Worm (Caenorhabditis elegans) whole organism, young adult: ENCODE data around the gene dhs-12.

Experiments used
- B0035.1 ChIP-seq: sonication (generic microtip); optimal IDR thresholded peaks from 2 replicates; lab custom pipeline; 2016; ENCODE audit warnings: missing genetic modification characterization, mild to moderate bottlenecking, missing compliant biosample characterization, missing genotype, missing genetic modification reagents
- C06A6.2 ChIP-seq: fragments of 200-800 bp; sonication (Bioruptor generic); conservative IDR thresholded peaks from 2 replicates; pipeline ENCODE4 v1.3.6; 2022; ENCODE audit warnings: missing genetic modification characterization, missing compliant biosample characterization
- C17E4.6 ChIP-seq: fragments of 200-800 bp; sonication (Bioruptor generic); IDR thresholded peaks from 2 replicates; pipeline ENCODE4 v1.3.6; 2022; ENCODE audit warnings: missing genetic modification reagents, missing genetic modification characterization, missing compliant biosample characterization
- D2030.7 ChIP-seq: fragments of 200-800 bp; sonication (Bioruptor generic); IDR thresholded peaks from 2 replicates; pipeline ENCODE4 v1.3.6; 2022; ENCODE audit warnings: missing genetic modification reagents, missing genetic modification characterization, missing compliant biosample characterization
- F33H1.4 ChIP-seq: fragments of 200-800 bp; sonication (Bioruptor generic); IDR thresholded peaks from 2 replicates; pipeline ENCODE4 v1.3.6; 2022; ENCODE audit warnings: missing genetic modification reagents, missing genetic modification characterization, missing compliant biosample characterization
- F55B11.4 ChIP-seq: sonication (generic microtip); optimal IDR thresholded peaks from 2 replicates; lab custom pipeline; 2016; ENCODE audit warnings: missing compliant biosample characterization, missing genetic modification characterization, borderline replicate concordance; ENCODE audit not compliant: insufficient read depth
- F57A8.1 ChIP-seq: fragments of 200-800 bp; sonication (Bioruptor generic); optimal IDR thresholded peaks from 2 replicates; lab custom pipeline; 2018; ENCODE audit warnings: mild to moderate bottlenecking, missing genetic modification characterization, moderate library complexity, missing compliant biosample characterization
- Y79H2A.3 ChIP-seq: fragments of 200-800 bp; sonication (Bioruptor generic); conservative IDR thresholded peaks from 2 replicates; pipeline ENCODE4 v1.3.6; 2022; ENCODE audit warnings: missing genetic modification reagents, missing genetic modification characterization, missing compliant biosample characterization
- Y95B8A.8 ChIP-seq: fragments of 200-800 bp; sonication (Bioruptor generic); IDR thresholded peaks from 2 replicates; pipeline ENCODE4 v1.3.6; 2022; ENCODE audit warnings: missing genetic modification reagents, missing genetic modification characterization, missing compliant biosample characterization
- ZK185.1 ChIP-seq: sonication (generic microtip); optimal IDR thresholded peaks from 2 replicates; lab custom pipeline; 2016; ENCODE audit warnings: mild to moderate bottlenecking, missing genetic modification characterization, missing compliant biosample characterization; ENCODE audit not compliant: poor library complexity, severe bottlenecking
- akir-1 ChIP-seq: fragments of 200-800 bp; sonication (Bioruptor generic); optimal IDR thresholded peaks from 2 replicates; lab custom pipeline; 2018; ENCODE audit warnings: mild to moderate bottlenecking, missing genetic modification characterization, moderate library complexity, missing compliant biosample characterization
- ama-1 ChIP-seq, 3 experiments: fragments of 150-350 bp in 1 of 3; sonication (generic microtip) in 2 of 3; optimal IDR thresholded peaks; 2 replicates each; lab custom pipeline; 2014 to 2018; ENCODE audit warnings: missing biosample characterization in 2 of 3, missing genetic modification characterization in 2 of 3, missing genetic modification reagents in 2 of 3
- aptf-3 ChIP-seq: fragments of 200-800 bp; sonication (Bioruptor generic); IDR thresholded peaks from 2 replicates; pipeline ENCODE4 v1.3.6; 2022; ENCODE audit warnings: missing genetic modification characterization, missing compliant biosample characterization
- attf-3 ChIP-seq: fragments of 200-800 bp; sonication (Bioruptor generic); conservative IDR thresholded peaks from 2 replicates; pipeline ENCODE4 v1.3.6; 2022; ENCODE audit warnings: missing genetic modification reagents, missing genetic modification characterization, missing compliant biosample characterization
- bed-1 ChIP-seq: fragments of 200-800 bp; sonication (Bioruptor generic); IDR thresholded peaks from 2 replicates; pipeline ENCODE4 v1.3.6; 2022; ENCODE audit warnings: missing genetic modification reagents, missing genetic modification characterization, missing compliant biosample characterization
- ceh-58 ChIP-seq: fragments of 200-800 bp; sonication (Bioruptor generic); IDR thresholded peaks from 2 replicates; pipeline ENCODE4 v1.3.6; 2022; ENCODE audit warnings: missing genetic modification characterization, missing compliant biosample characterization
- dpl-1 ChIP-seq: fragments of 150-350 bp; optimal IDR thresholded peaks from 2 replicates; lab custom pipeline; 2014; ENCODE audit warnings: missing biosample characterization, missing genetic modification reagents, missing genetic modification characterization
- efl-1 ChIP-seq: fragments of 150-350 bp; optimal IDR thresholded peaks from 2 replicates; lab custom pipeline; 2014; ENCODE audit warnings: missing biosample characterization, missing genetic modification reagents, missing genetic modification characterization
- egl-44 ChIP-seq: fragments of 200-800 bp; sonication (Bioruptor generic); IDR thresholded peaks from 2 replicates; pipeline ENCODE4 v1.3.6; 2022; ENCODE audit warnings: missing genetic modification reagents, missing genetic modification characterization, missing compliant biosample characterization
- fkh-3 ChIP-seq: sonication (generic microtip); optimal IDR thresholded peaks from 2 replicates; lab custom pipeline; 2016; ENCODE audit warnings: mild to moderate bottlenecking, missing genetic modification characterization, missing compliant biosample characterization
- hlh-12 ChIP-seq: sonication (generic microtip); optimal IDR thresholded peaks from 2 replicates; lab custom pipeline; 2016; ENCODE audit warnings: missing genetic modification characterization, missing compliant biosample characterization
- hlh-26 ChIP-seq: fragments of 200-800 bp; sonication (Bioruptor generic); conservative IDR thresholded peaks from 2 replicates; pipeline ENCODE4 v1.3.6; 2022; ENCODE audit warnings: missing genetic modification reagents, missing genetic modification characterization, missing compliant biosample characterization
- hmg-1.2 ChIP-seq: fragments of 200-800 bp; sonication (Bioruptor generic); IDR thresholded peaks from 2 replicates; pipeline ENCODE4 v1.3.6; 2022; ENCODE audit warnings: missing genetic modification reagents, missing genetic modification characterization, missing compliant biosample characterization
- hrde-1 ChIP-seq: sonication (generic microtip); optimal IDR thresholded peaks from 2 replicates; lab custom pipeline; 2016; ENCODE audit warnings: missing genetic modification characterization, mild to moderate bottlenecking, missing compliant biosample characterization, moderate library complexity, missing genotype, missing genetic modification reagents, borderline replicate concordance
- lag-1 ChIP-seq: fragments of 200-800 bp; sonication (Bioruptor generic); IDR thresholded peaks from 2 replicates; pipeline ENCODE4 v1.3.6; 2022; ENCODE audit warnings: missing genetic modification reagents, missing genetic modification characterization, missing compliant biosample characterization
- let-526 ChIP-seq: fragments of 200-800 bp; sonication (Bioruptor generic); IDR thresholded peaks from 2 replicates; pipeline ENCODE4 v1.3.6; 2022; ENCODE audit warnings: missing genetic modification reagents, missing genetic modification characterization, missing compliant biosample characterization
- let-607 ChIP-seq, 2 experiments: fragments of 200-800 bp in 1 of 2; sonication (Bioruptor generic) in 1 of 2; sonication (generic microtip) in 1 of 2; optimal IDR thresholded peaks; 2 replicates each; lab custom pipeline; 2016 to 2018; ENCODE audit warnings: mild to moderate bottlenecking in 2 of 2, missing compliant biosample characterization in 2 of 2, missing genetic modification characterization in 2 of 2, moderate library complexity in 2 of 2, missing genotype in 1 of 2
- lin-40 ChIP-seq: sonication (generic microtip); optimal IDR thresholded peaks from 2 replicates; lab custom pipeline; 2016; ENCODE audit warnings: missing genetic modification characterization, mild to moderate bottlenecking, missing compliant biosample characterization, missing genotype, missing genetic modification reagents
- lin-54 ChIP-seq: fragments of 200-800 bp; sonication (Bioruptor generic); optimal IDR thresholded peaks from 2 replicates; lab custom pipeline; 2018; ENCODE audit warnings: mild to moderate bottlenecking, missing genetic modification characterization, missing compliant biosample characterization
- lsl-1 ChIP-seq: fragments of 200-800 bp; sonication (Bioruptor generic); optimal IDR thresholded peaks from 2 replicates; lab custom pipeline; 2018; ENCODE audit warnings: mild to moderate bottlenecking, missing genetic modification characterization, moderate library complexity, missing compliant biosample characterization
- nfya-2 ChIP-seq: fragments of 200-800 bp; sonication (Bioruptor generic); IDR thresholded peaks from 2 replicates; pipeline ENCODE4 v1.3.6; 2022; ENCODE audit warnings: missing genetic modification reagents, missing genetic modification characterization, missing compliant biosample characterization
- nfyb-1 ChIP-seq: fragments of 200-800 bp; sonication (Bioruptor generic); IDR thresholded peaks from 2 replicates; pipeline ENCODE4 v1.3.6; 2022; ENCODE audit warnings: missing genetic modification reagents, missing genetic modification characterization, missing compliant biosample characterization
- rcor-1 ChIP-seq: fragments of 200-800 bp; sonication (Bioruptor generic); IDR thresholded peaks from 2 replicates; pipeline ENCODE4 v1.3.6; 2022; ENCODE audit warnings: missing genetic modification reagents, missing genetic modification characterization, missing compliant biosample characterization
- rec-8 ChIP-seq, 2 experiments: sonication (generic microtip); optimal IDR thresholded peaks; 2 replicates each; lab custom pipeline; 2016; ENCODE audit warnings: mild to moderate bottlenecking in 2 of 2, missing genetic modification characterization in 2 of 2, missing genetic modification reagents in 2 of 2, missing genotype in 2 of 2, missing biosample characterization in 1 of 2, missing compliant biosample characterization in 1 of 2, moderate library complexity in 1 of 2
- repo-1 ChIP-seq: sonication (generic microtip); optimal IDR thresholded peaks from 2 replicates; lab custom pipeline; 2017; ENCODE audit warnings: mild to moderate bottlenecking, missing genetic modification characterization, missing compliant biosample characterization
- sdz-38 ChIP-seq: sonication (generic microtip); optimal IDR thresholded peaks from 2 replicates; lab custom pipeline; 2016; ENCODE audit warnings: missing genotype, missing genetic modification characterization, missing compliant biosample characterization
- sea-2 ChIP-seq: fragments of 200-800 bp; sonication (Bioruptor generic); IDR thresholded peaks from 2 replicates; pipeline ENCODE4 v1.3.6; 2022; ENCODE audit warnings: missing genetic modification characterization, missing compliant biosample characterization
- snpc-1.3 ChIP-seq: sonication (generic microtip); optimal IDR thresholded peaks from 2 replicates; lab custom pipeline; 2017; ENCODE audit warnings: missing genetic modification characterization, mild to moderate bottlenecking, missing compliant biosample characterization, antibody characterized with exemption, moderate library complexity, missing genotype, missing genetic modification reagents; ENCODE audit not compliant: insufficient read depth
- snpc-4 ChIP-seq, 5 experiments: fragments of 150-350 bp in 1 of 5; sonication (generic microtip) in 4 of 5; optimal IDR thresholded peaks; 2 replicates each; lab custom pipeline; 2014 to 2018; ENCODE audit warnings: missing genetic modification characterization in 5 of 5, missing biosample characterization in 3 of 5, antibody characterized with exemption in 2 of 5, mild to moderate bottlenecking in 2 of 5, missing compliant biosample characterization in 2 of 5, missing genotype in 2 of 5, moderate library complexity in 2 of 5, missing genetic modification reagents in 1 of 5
- somi-1 ChIP-seq: fragments of 200-800 bp; sonication (Bioruptor generic); optimal IDR thresholded peaks from 2 replicates; lab custom pipeline; 2018; ENCODE audit warnings: mild to moderate bottlenecking, missing genetic modification characterization, missing compliant biosample characterization
- tbp1 ChIP-seq: fragments of 200-800 bp; sonication (Bioruptor generic); optimal IDR thresholded peaks from 2 replicates; lab custom pipeline; 2018; ENCODE audit warnings: mild to moderate bottlenecking, missing genetic modification characterization, missing compliant biosample characterization
- xnd-1 ChIP-seq: sonication (generic microtip); optimal IDR thresholded peaks from 2 replicates; lab custom pipeline; 2016; ENCODE audit warnings: missing genotype, missing genetic modification reagents, missing genetic modification characterization, missing compliant biosample characterization
- ztf-18 ChIP-seq: sonication (generic microtip); optimal IDR thresholded peaks from 2 replicates; lab custom pipeline; 2016; ENCODE audit warnings: missing genotype, mild to moderate bottlenecking, missing genetic modification characterization, missing compliant biosample characterization
- ztf-26 ChIP-seq: sonication (generic microtip); optimal IDR thresholded peaks from 2 replicates; lab custom pipeline; 2017; ENCODE audit warnings: missing genetic modification characterization, missing compliant biosample characterization
- ztf-28 ChIP-seq: fragments of 200-800 bp; sonication (Bioruptor generic); IDR thresholded peaks from 2 replicates; pipeline ENCODE4 v1.3.6; 2022; ENCODE audit warnings: missing genetic modification reagents, missing genetic modification characterization, missing compliant biosample characterization
- ztf-6 ChIP-seq: fragments of 200-800 bp; sonication (Bioruptor generic); IDR thresholded peaks from 2 replicates; pipeline ENCODE4 v1.3.6; 2022; ENCODE audit warnings: missing genetic modification reagents, missing genetic modification characterization, missing compliant biosample characterization

The dhs-12 gene

DNA sequence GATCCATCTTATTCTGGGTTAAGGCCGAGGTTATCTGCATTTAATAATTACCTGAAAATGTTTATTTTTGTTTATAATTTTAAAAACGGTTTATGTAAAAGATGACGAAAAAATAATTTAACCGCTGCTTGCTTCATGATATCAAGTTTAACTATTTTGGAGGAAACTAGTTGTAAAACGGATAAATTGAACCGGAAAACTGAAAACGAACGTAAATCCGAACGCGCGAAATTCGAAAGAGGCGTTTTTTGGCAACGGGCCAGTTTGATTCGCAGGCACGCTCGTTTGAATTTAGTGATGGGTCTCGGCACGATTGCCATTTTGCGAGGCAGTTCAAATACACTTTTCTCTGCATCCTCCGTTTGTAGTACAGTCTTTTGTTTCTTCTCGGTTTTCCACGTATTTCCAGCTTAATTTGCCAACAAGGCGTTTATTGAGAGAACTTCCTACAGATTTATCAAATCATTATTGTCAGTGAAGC, 13.3 kb upstream of the dhs-12 start, which contains the start of the genes gtbp-1 and K08F4.3 (continued):
- peak; percentile 91 for TF ChIP-seq F33H1.4 (GFP tag; lab: Robert Waterston, UW)
- peak; percentile 80 for TF ChIP-seq hmg-1.2 (GFP tag; lab: Robert Waterston, UW)
- no peak for TF ChIP-seq hlh-26
- no peak for TF ChIP-seq somi-1 (GFP tag; lab: Kevin White, UChicago)
- no peak for TF ChIP-seq ama-1 (optimal IDR thresholded peaks at IDR 0.05; lab: Kevin White, UChicago)
- TF ChIP-seq ama-1 (GFP tag; optimal IDR thresholded peaks at IDR 0.05; lab: Kevin White, UChicago): no peak
- no peak for TF ChIP-seq akir-1 (GFP tag; lab: Kevin White, UChicago)
- TF ChIP-seq attf-3 (GFP tag; lab: Robert Waterston, UW): peak; percentile 47
- no peak for TF ChIP-seq ztf-26 (tag; lab: Kevin White, UChicago)
- no peak for TF ChIP-seq tbp1
- TF ChIP-seq Y79H2A.3: no peak
- TF ChIP-seq nfyb-1 (GFP tag; lab: Robert Waterston, UW): 0 out of 2 replicates have a peak, but pooled peaks have one; percentile 44
- no peak for TF ChIP-seq F55B11.4 (tag; lab: Kevin White, UChicago)
- peak; percentile 59 for TF ChIP-seq lsl-1 (GFP tag; lab: Kevin White, UChicago)
- TF ChIP-seq Y95B8A.8 (GFP tag; lab: Robert Waterston, UW): 0 out of 2 replicates have a peak, but pooled peaks have one; percentile 13
- no peak for TF ChIP-seq ceh-58
- no peak for TF ChIP-seq let-607 (tag; optimal IDR thresholded peaks at IDR 0.05; lab: Kevin White, UChicago)
- no peak for TF ChIP-seq aptf-3 (GFP tag; lab: Robert Waterston, UW)
- peak; percentile 94 for TF ChIP-seq lin-54
- no peak for TF ChIP-seq hlh-12 (tag; lab: Kevin White, UChicago)
- TF ChIP-seq nfya-2 (GFP tag; lab: Robert Waterston, UW): no peak
- no peak for TF ChIP-seq sea-2 (GFP tag; lab: Robert Waterston, UW)
- TF ChIP-seq C17E4.6 (GFP tag; lab: Robert Waterston, UW): no peak
- TF ChIP-seq let-526: no peak
- no peak for TF ChIP-seq lin-40 (tag; lab: Kevin White, UChicago)
- no peak for TF ChIP-seq fkh-3
- no peak for TF ChIP-seq bed-1 (GFP tag; lab: Robert Waterston, UW)
- no peak for TF ChIP-seq ztf-18
- peak; percentile 8 for TF ChIP-seq xnd-1 (tag; lab: Kevin White, UChicago)
- TF ChIP-seq D2030.7 (GFP tag; lab: Robert Waterston, UW): peak; percentile 65
- TF ChIP-seq snpc-1.3: no peak
- peak; percentile 27 for TF ChIP-seq ZK185.1
- no peak for TF ChIP-seq F57A8.1 (GFP tag; lab: Kevin White, UChicago)
- no peak for TF ChIP-seq ztf-6 (GFP tag; lab: Robert Waterston, UW)
- TF ChIP-seq egl-44 (GFP tag; lab: Robert Waterston, UW): no peak
- no peak for TF ChIP-seq hrde-1 (tag; lab: Kevin White, UChicago)
- no peak for TF ChIP-seq repo-1
- TF ChIP-seq snpc-4 (GFP tag; optimal IDR thresholded peaks at IDR 0.05; lab: Kevin White, UChicago): peak; percentile 21
- peak in 3 of 4 experiments; percentile 41 to 73 (median 51) for TF ChIP-seq snpc-4 (tag; optimal IDR thresholded peaks at IDR 0.05; lab: Kevin White, UChicago)
- no peak for TF ChIP-seq B0035.1 (tag; lab: Kevin White, UChicago)
- no peak for TF ChIP-seq lag-1 (GFP tag; lab: Robert Waterston, UW)
- no peak for TF ChIP-seq ztf-28
- peak; percentile 69 for TF ChIP-seq dpl-1 (GFP tag; lab: Kevin White, UChicago)
- peak; percentile 85 for TF ChIP-seq efl-1 (GFP tag; lab: Kevin White, UChicago)
- peak; percentile 41; the same call in 1 of the 2 replicates for TF ChIP-seq rcor-1 (GFP tag; lab: Robert Waterston, UW)
- TF ChIP-seq sdz-38: no peak
- no peak for TF ChIP-seq C06A6.2 (GFP tag; lab: Robert Waterston, UW)
- no peak for TF ChIP-seq rec-8 (tag; optimal IDR thresholded peaks at IDR 0.05; lab: Kevin White, UChicago)
